Fruit fly (Drosophila melanogaster) whole organism, embryonic: Measurements from ENCODE around the gene Spn27A.
A peak's percentile ranks its signal among the peaks of the same experiment; 100 is the strongest.

Source experiments
- Ada2b ChIP-seq: fragments of 200-800 bp; sonication (Bioruptor generic); IDR thresholded peaks from 2 replicates; pipeline ENCODE4 v1.3.6; 2022; ENCODE audit warnings: missing biosample characterization, missing genetic modification characterization
- BtbVII ChIP-seq: fragments of 200-800 bp; sonication (Bioruptor generic); optimal IDR thresholded peaks from 3 replicates; lab custom pipeline; 2017; ENCODE audit warnings: missing biosample characterization, mild to moderate bottlenecking, missing genetic modification characterization
- CG1024 ChIP-seq: fragments of 200-800 bp; sonication (Bioruptor generic); IDR thresholded peaks from 2 replicates; pipeline ENCODE4 v1.3.6; 2022; ENCODE audit warnings: missing biosample characterization, missing genetic modification characterization
- CG10543 ChIP-seq: fragments of 200-800 bp; sonication (Bioruptor generic); optimal IDR thresholded peaks from 3 replicates; lab custom pipeline; 2017; ENCODE audit warnings: missing biosample characterization, mild to moderate bottlenecking, missing genetic modification characterization, moderate library complexity
- CG10565 ChIP-seq: fragments of 200-800 bp; sonication (Bioruptor generic); optimal IDR thresholded peaks from 3 replicates; lab custom pipeline; 2016; ENCODE audit warnings: missing biosample characterization, mild to moderate bottlenecking, missing genetic modification characterization
- CG11504 ChIP-seq: fragments of 200-800 bp; sonication (Bioruptor generic); optimal IDR thresholded peaks from 3 replicates; lab custom pipeline; 2019; ENCODE audit warnings: missing biosample characterization, mild to moderate bottlenecking, missing genetic modification characterization, moderate library complexity
- CG12071 ChIP-seq: fragments of 200-800 bp; sonication (Bioruptor generic); optimal IDR thresholded peaks from 3 replicates; lab custom pipeline; 2018; ENCODE audit warnings: missing biosample characterization, mild to moderate bottlenecking, missing genetic modification characterization
- CG13894 ChIP-seq: fragments of 200-800 bp; sonication (Bioruptor generic); optimal IDR thresholded peaks from 3 replicates; lab custom pipeline; 2018; ENCODE audit warnings: missing biosample characterization, mild to moderate bottlenecking, missing genetic modification characterization, moderate library complexity
- CG14050 ChIP-seq: fragments of 200-800 bp; sonication (Bioruptor generic); IDR thresholded peaks from 3 replicates; pipeline ENCODE4 v1.3.6; 2022; ENCODE audit warnings: missing biosample characterization, missing genetic modification characterization
- CG15011 ChIP-seq: fragments of 200-800 bp; sonication (Bioruptor generic); optimal IDR thresholded peaks from 3 replicates; lab custom pipeline; 2018; ENCODE audit warnings: missing biosample characterization, mild to moderate bottlenecking, missing genetic modification characterization
- CG15269 ChIP-seq: fragments of 200-800 bp; sonication (Bioruptor generic); optimal IDR thresholded peaks from 2 replicates; lab custom pipeline; 2018; ENCODE audit warnings: missing biosample characterization, mild to moderate bottlenecking, missing genetic modification characterization, moderate library complexity
- CG1529 ChIP-seq: fragments of 200-800 bp; sonication (Bioruptor generic); optimal IDR thresholded peaks from 3 replicates; lab custom pipeline; 2018; ENCODE audit warnings: missing biosample characterization, missing genetic modification characterization
- CG17186 ChIP-seq: fragments of 200-800 bp; sonication (Bioruptor generic); optimal IDR thresholded peaks from 3 replicates; lab custom pipeline; 2017; ENCODE audit warnings: missing biosample characterization, missing genetic modification reagents, missing genetic modification characterization
- CG18262 ChIP-seq: fragments of 200-800 bp; optimal IDR thresholded peaks from 3 replicates; lab custom pipeline; 2019; ENCODE audit warnings: missing biosample characterization, mild to moderate bottlenecking, missing genetic modification characterization, moderate library complexity
- CG2202 ChIP-seq: fragments of 200-800 bp; sonication (Bioruptor generic); optimal IDR thresholded peaks from 2 replicates; lab custom pipeline; 2018; ENCODE audit warnings: missing biosample characterization, mild to moderate bottlenecking, missing genetic modification characterization
- CG32532 ChIP-seq: fragments of 200-800 bp; sonication (Bioruptor generic); IDR thresholded peaks from 2 replicates; pipeline ENCODE4 v1.3.6; 2022; ENCODE audit warnings: missing biosample characterization, missing genetic modification characterization
- CG32767 ChIP-seq: fragments of 200-800 bp; sonication (Bioruptor generic); IDR thresholded peaks from 2 replicates; pipeline ENCODE4 v1.3.6; 2022; ENCODE audit warnings: missing biosample characterization, missing genetic modification characterization
- CG33557 ChIP-seq: fragments of 200-800 bp; sonication (Bioruptor generic); optimal IDR thresholded peaks from 2 replicates; lab custom pipeline; 2019; ENCODE audit warnings: missing biosample characterization, mild to moderate bottlenecking, missing genetic modification characterization, moderate library complexity
- CG3407 ChIP-seq: fragments of 200-800 bp; sonication (Bioruptor generic); optimal IDR thresholded peaks from 2 replicates; lab custom pipeline; 2018; ENCODE audit warnings: missing biosample characterization, mild to moderate bottlenecking, missing genetic modification characterization
- CG3726 ChIP-seq: fragments of 200-800 bp; sonication (Bioruptor generic); IDR thresholded peaks from 3 replicates; pipeline ENCODE4, ENCODE4 v1.3.6; 2022; ENCODE audit warnings: missing biosample characterization, missing genetic modification characterization
- CG6654 ChIP-seq: fragments of 200-800 bp; sonication (Bioruptor generic); optimal IDR thresholded peaks from 2 replicates; lab custom pipeline; 2017; ENCODE audit warnings: missing biosample characterization, mild to moderate bottlenecking, missing genetic modification characterization
- CG7556 ChIP-seq: fragments of 200-800 bp; sonication (Bioruptor generic); optimal IDR thresholded peaks from 2 replicates; lab custom pipeline; 2017; ENCODE audit warnings: missing biosample characterization, mild to moderate bottlenecking, missing genetic modification characterization
- CG7987 ChIP-seq: fragments of 200-800 bp; sonication (Bioruptor generic); optimal IDR thresholded peaks from 2 replicates; lab custom pipeline; 2018; ENCODE audit warnings: missing biosample characterization, mild to moderate bottlenecking, missing genetic modification characterization, moderate library complexity
- CG8944 ChIP-seq: fragments of 200-800 bp; sonication (Bioruptor generic); optimal IDR thresholded peaks from 3 replicates; lab custom pipeline; 2016; ENCODE audit warnings: missing biosample characterization, missing genetic modification characterization
- CG9797 ChIP-seq: fragments of 200-800 bp; sonication (Bioruptor generic); optimal IDR thresholded peaks from 3 replicates; lab custom pipeline; 2018; ENCODE audit warnings: missing biosample characterization, mild to moderate bottlenecking, missing genetic modification characterization
- CG9817 ChIP-seq: fragments of 200-800 bp; sonication (Bioruptor generic); optimal IDR thresholded peaks from 2 replicates; lab custom pipeline; 2018; ENCODE audit warnings: missing biosample characterization, mild to moderate bottlenecking, missing genetic modification characterization, moderate library complexity
- CG9876 ChIP-seq: fragments of 200-800 bp; sonication (Bioruptor generic); optimal IDR thresholded peaks from 2 replicates; lab custom pipeline; 2016; ENCODE audit warnings: missing biosample characterization, missing genetic modification characterization
- CTCF ChIP-seq: fragments of 200-800 bp; sonication (Bioruptor generic); optimal IDR thresholded peaks from 2 replicates; lab custom pipeline; 2017; ENCODE audit warnings: missing biosample characterization, mild to moderate bottlenecking, missing genetic modification characterization, moderate library complexity
- D19A ChIP-seq: fragments of 200-800 bp; optimal IDR thresholded peaks from 3 replicates; lab custom pipeline; 2019; ENCODE audit warnings: missing biosample characterization, mild to moderate bottlenecking, missing genetic modification characterization, moderate library complexity
- E2f1 ChIP-seq: fragments of 200-800 bp; sonication (Bioruptor generic); IDR thresholded peaks from 2 replicates; pipeline ENCODE4 v1.3.6; 2022; ENCODE audit warnings: missing biosample characterization, missing genetic modification characterization
- Elba2 ChIP-seq: fragments of 200-800 bp; sonication (Bioruptor generic); optimal IDR thresholded peaks from 3 replicates; lab custom pipeline; 2016; ENCODE audit warnings: missing biosample characterization, missing genetic modification characterization
- Hr39 ChIP-seq: fragments of >200 bp; optimal IDR thresholded peaks from 2 replicates; lab custom pipeline; 2017
- Kr ChIP-seq: fragments of 200-800 bp; sonication (Bioruptor generic); optimal IDR thresholded peaks from 2 replicates; lab custom pipeline; 2017; ENCODE audit warnings: missing biosample characterization, mild to moderate bottlenecking, missing genetic modification characterization
- Side ChIP-seq: fragments of 200-800 bp; sonication (Bioruptor generic); optimal IDR thresholded peaks from 2 replicates; lab custom pipeline; 2016; ENCODE audit warnings: missing biosample characterization, missing genetic modification characterization
- Xbp1 ChIP-seq: fragments of 200-800 bp; sonication (Bioruptor generic); optimal IDR thresholded peaks from 3 replicates; lab custom pipeline; 2016; ENCODE audit warnings: missing biosample characterization, mild to moderate bottlenecking, missing genetic modification characterization
- al ChIP-seq: fragments of 200-800 bp; sonication (Bioruptor generic); IDR thresholded peaks from 2 replicates; pipeline ENCODE4 v1.3.6; 2022; ENCODE audit warnings: missing biosample characterization, missing genetic modification characterization
- ara ChIP-seq: fragments of 200-800 bp; sonication (Bioruptor generic); IDR thresholded peaks from 2 replicates; pipeline ENCODE4 v1.3.6; 2022; ENCODE audit warnings: missing biosample characterization, missing genetic modification characterization
- bbx ChIP-seq: fragments of 200-800 bp; sonication (Bioruptor generic); IDR thresholded peaks from 2 replicates; pipeline ENCODE4 v1.3.6; 2022; ENCODE audit warnings: missing biosample characterization, missing genetic modification characterization; ENCODE audit not compliant: partially characterized antibody
- cad ChIP-seq: fragments of >200 bp; optimal IDR thresholded peaks from 2 replicates; lab custom pipeline; 2017; ENCODE audit warnings: missing biosample characterization, missing genetic modification characterization
- dati ChIP-seq: fragments of 200-800 bp; sonication (Bioruptor generic); IDR thresholded peaks from 2 replicates; pipeline ENCODE4 v1.3.6; 2022; ENCODE audit warnings: missing biosample characterization, missing genetic modification characterization
- esg ChIP-seq: fragments of 200-800 bp; sonication (Bioruptor generic); conservative IDR thresholded peaks from 2 replicates; pipeline ENCODE4 v1.3.6; 2022; ENCODE audit warnings: missing biosample characterization, missing genetic modification characterization
- fd3F ChIP-seq: fragments of 200-800 bp; sonication (Bioruptor generic); optimal IDR thresholded peaks from 2 replicates; lab custom pipeline; 2018; ENCODE audit warnings: missing biosample characterization, mild to moderate bottlenecking, missing genetic modification characterization, moderate library complexity
- jing ChIP-seq: fragments of 200-800 bp; sonication (Bioruptor generic); optimal IDR thresholded peaks from 2 replicates; lab custom pipeline; 2018; ENCODE audit warnings: missing biosample characterization, mild to moderate bottlenecking, missing genetic modification characterization
- knrl ChIP-seq: fragments of 200-800 bp; sonication (Bioruptor generic); IDR thresholded peaks from 3 replicates; pipeline ENCODE4 v1.3.6; 2022; ENCODE audit warnings: missing biosample characterization, missing genetic modification characterization; ENCODE audit not compliant: partially characterized antibody
- lab ChIP-seq: fragments of 200-800 bp; sonication (Bioruptor generic); optimal IDR thresholded peaks from 3 replicates; lab custom pipeline; 2017; ENCODE audit warnings: missing biosample characterization, missing genetic modification characterization, mild to moderate bottlenecking, moderate library complexity, missing genetic modification reagents
- onecut ChIP-seq: fragments of 200-800 bp; sonication (Bioruptor generic); IDR thresholded peaks from 2 replicates; pipeline ENCODE4 v1.3.6; 2022; ENCODE audit warnings: missing biosample characterization, missing genetic modification characterization
- pb ChIP-seq: fragments of 200-800 bp; sonication (Bioruptor generic); optimal IDR thresholded peaks from 3 replicates; lab custom pipeline; 2016; ENCODE audit warnings: missing biosample characterization, missing genetic modification characterization
- sc ChIP-seq, 3 experiments: fragments of >200 bp in 2 of 3; fragments of 200-800 bp in 1 of 3; sonication (Bioruptor generic) in 1 of 3; optimal IDR thresholded peaks; 2 replicates in 2 of 3; 3 replicates in 1 of 3; lab custom pipeline; 2017; ENCODE audit warnings: mild to moderate bottlenecking in 1 of 3, missing biosample characterization in 1 of 3, missing genetic modification characterization in 1 of 3, missing genetic modification reagents in 1 of 3
- sd ChIP-seq: fragments of 200-800 bp; sonication (Bioruptor generic); optimal IDR thresholded peaks from 3 replicates; lab custom pipeline; 2018; ENCODE audit warnings: missing biosample characterization, mild to moderate bottlenecking, missing genetic modification characterization, moderate library complexity
- sens-2 ChIP-seq: fragments of 200-800 bp; sonication (Bioruptor generic); IDR thresholded peaks from 2 replicates; pipeline ENCODE4 v1.3.6; 2022; ENCODE audit warnings: missing biosample characterization, missing genetic modification characterization
- slbo ChIP-seq: fragments of 200-800 bp; sonication (Bioruptor generic); IDR thresholded peaks from 2 replicates; pipeline ENCODE4 v1.3.6; 2022; ENCODE audit warnings: missing biosample characterization, missing genetic modification characterization
- z ChIP-seq: fragments of 200-800 bp; sonication (Bioruptor generic); IDR thresholded peaks from 3 replicates; pipeline ENCODE4 v1.3.6; 2022; ENCODE audit warnings: missing biosample characterization, missing genetic modification characterization

The Spn27A gene

DNA sequence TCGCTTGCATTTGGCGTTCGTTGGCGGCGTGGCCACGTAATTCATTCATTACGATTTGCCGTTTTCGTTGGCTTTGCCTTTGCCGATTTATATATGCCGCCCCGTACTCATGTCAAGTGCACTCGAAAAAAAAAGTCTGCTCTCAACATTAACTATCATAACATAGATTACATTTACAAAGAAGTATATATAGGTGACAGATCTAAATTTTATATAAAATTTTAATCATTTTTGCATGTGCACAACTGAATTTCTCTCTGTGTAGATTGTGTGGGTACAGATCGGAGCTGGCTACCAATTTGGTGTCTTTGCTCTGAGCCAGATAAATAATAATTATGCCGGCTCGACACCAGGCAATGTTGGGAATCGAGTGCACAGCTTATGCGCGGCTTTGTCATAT, 25.2 kb upstream of the Spn27A start (continued):
- TF ChIP-seq CG15269 (tag; lab: Kevin White, UChicago): peak; percentile 58
- peak; percentile 3 for TF ChIP-seq jing (GFP tag; lab: Kevin White, UChicago)
- TF ChIP-seq CG33557: no peak
- no peak for TF ChIP-seq CG2202
- TF ChIP-seq CG3407 (GFP tag; lab: Kevin White, UChicago): no peak
- TF ChIP-seq E2f1: peak; percentile 63
- no peak for TF ChIP-seq knrl (GFP tag; lab: Robert Waterston, UW)
- TF ChIP-seq CG1024: 0 out of 2 replicates have a peak, but pooled peaks have one; percentile 17
- TF ChIP-seq sd: no peak
- peak; percentile 21 for TF ChIP-seq CG7556
- TF ChIP-seq dati (GFP tag; lab: Robert Waterston, UW): 0 out of 2 replicates have a peak, but pooled peaks have one; percentile 25
- no peak for TF ChIP-seq CG10565 (GFP tag; lab: Kevin White, UChicago)
- peak; percentile 16 for TF ChIP-seq CG9817 (tag; lab: Kevin White, UChicago)
- TF ChIP-seq Side (GFP tag; lab: Kevin White, UChicago): no peak
- no peak for TF ChIP-seq Elba2 (GFP tag; lab: Kevin White, UChicago)
- no peak for TF ChIP-seq CG13894 (tag; lab: Kevin White, UChicago)
- no peak for TF ChIP-seq CG10543 (GFP tag; lab: Kevin White, UChicago)
- TF ChIP-seq bbx (GFP tag; lab: Robert Waterston, UW): no peak
- no peak for TF ChIP-seq BtbVII (GFP tag; lab: Kevin White, UChicago)
- TF ChIP-seq sens-2 (GFP tag; lab: Robert Waterston, UW): peak; percentile 42; the same call in 1 of the 2 replicates
- TF ChIP-seq CG6654 (GFP tag; lab: Kevin White, UChicago): no peak
- TF ChIP-seq CG7987 (GFP tag; lab: Kevin White, UChicago): no peak
- TF ChIP-seq CG11504 (tag; lab: Kevin White, UChicago): peak; percentile 65
- no peak for TF ChIP-seq sc (optimal IDR thresholded peaks at IDR 0.05; lab: Kevin White, UChicago)
- TF ChIP-seq sc (GFP tag; optimal IDR thresholded peaks at IDR 0.05; lab: Kevin White, UChicago): no peak
- TF ChIP-seq CG15011 (GFP tag; lab: Kevin White, UChicago): no peak
- TF ChIP-seq CG1529 (GFP tag; lab: Kevin White, UChicago): no peak
- no peak for TF ChIP-seq z (GFP tag; lab: Robert Waterston, UW)
- peak; percentile 71 for TF ChIP-seq slbo (GFP tag; lab: Robert Waterston, UW)
- TF ChIP-seq al (GFP tag; lab: Robert Waterston, UW): no peak
- peak; percentile 47 for TF ChIP-seq CG18262 (tag; lab: Kevin White, UChicago)
- TF ChIP-seq CG9876 (GFP tag; lab: Kevin White, UChicago): no peak
- no peak for TF ChIP-seq CTCF (GFP tag; lab: Kevin White, UChicago)
- TF ChIP-seq lab: peak; percentile 48
- TF ChIP-seq Kr (GFP tag; lab: Kevin White, UChicago): no peak
- TF ChIP-seq pb (GFP tag; lab: Kevin White, UChicago): no peak
- peak; percentile 58; the same call in 1 of the 2 replicates for TF ChIP-seq ara (GFP tag; lab: Robert Waterston, UW)
- TF ChIP-seq CG32532 (GFP tag; lab: Robert Waterston, UW): no peak; the same call in 1 of the 2 replicates
- peak; percentile 50 for TF ChIP-seq Xbp1
- no peak for TF ChIP-seq cad
- peak; percentile 7 for TF ChIP-seq fd3F
- peak; percentile 54 for TF ChIP-seq esg (GFP tag; lab: Robert Waterston, UW)
- peak; percentile 40; the same call in 1 of the 3 replicates for TF ChIP-seq CG14050 (GFP tag; lab: Robert Waterston, UW)
- TF ChIP-seq CG9797: no peak
- peak; percentile 11 for TF ChIP-seq D19A
- peak; percentile 43; the same call in 1 of the 2 replicates for TF ChIP-seq Ada2b (GFP tag; lab: Robert Waterston, UW)
- no peak for TF ChIP-seq onecut
- peak; percentile 58 for TF ChIP-seq CG32767 (GFP tag; lab: Robert Waterston, UW)
- TF ChIP-seq CG8944 (GFP tag; lab: Kevin White, UChicago): no peak
- no peak for TF ChIP-seq CG3726 (GFP tag; lab: Robert Waterston, UW)
- TF ChIP-seq Hr39 (lab: Kevin White, UChicago): no peak
- no peak for TF ChIP-seq CG12071 (GFP tag; lab: Kevin White, UChicago)
- no peak for TF ChIP-seq CG17186 (GFP tag; lab: Kevin White, UChicago)
